Fruit fly (Drosophila melanogaster) whole organism, embryonic: ENCODE measurements around the gene Fit2.

Experiments used
- Adf1 ChIP-seq: fragments of 200-800 bp; sonication (Bioruptor generic); IDR thresholded peaks from 2 replicates; pipeline ENCODE4 v1.3.6; 2022; ENCODE audit warnings: missing biosample characterization, missing genetic modification characterization
- Asciz ChIP-seq: fragments of 200-800 bp; sonication (Bioruptor generic); optimal IDR thresholded peaks from 2 replicates; lab custom pipeline; 2017; ENCODE audit warnings: missing biosample characterization, mild to moderate bottlenecking, missing genetic modification characterization, missing genetic modification reagents
- B-H1 ChIP-seq: fragments of 200-800 bp; sonication (Bioruptor generic); IDR thresholded peaks from 3 replicates; pipeline ENCODE4 v1.3.6; 2022; ENCODE audit warnings: missing biosample characterization, missing genetic modification characterization
- B-H2 ChIP-seq: fragments of 200-800 bp; sonication (Bioruptor generic); optimal IDR thresholded peaks from 2 replicates; lab custom pipeline; 2018; ENCODE audit warnings: missing biosample characterization, mild to moderate bottlenecking, missing genetic modification characterization
- CG10979 ChIP-seq: fragments of 200-800 bp; sonication (Bioruptor generic); optimal IDR thresholded peaks from 2 replicates; lab custom pipeline; 2018; ENCODE audit warnings: missing biosample characterization, mild to moderate bottlenecking, missing genetic modification characterization, moderate library complexity
- CG12155 ChIP-seq: fragments of 200-800 bp; sonication (Bioruptor generic); optimal IDR thresholded peaks from 3 replicates; lab custom pipeline; 2016; ENCODE audit warnings: missing biosample characterization, missing genetic modification characterization
- CG12236 ChIP-seq: fragments of 200-800 bp; sonication (Bioruptor generic); optimal IDR thresholded peaks from 2 replicates; lab custom pipeline; 2016; ENCODE audit warnings: missing biosample characterization, missing genetic modification characterization
- CG13123 ChIP-seq: fragments of 200-800 bp; sonication (Bioruptor generic); optimal IDR thresholded peaks from 2 replicates; lab custom pipeline; 2016; ENCODE audit warnings: missing biosample characterization, missing genetic modification characterization
- CG13424 ChIP-seq: fragments of 200-800 bp; sonication (Bioruptor generic); optimal IDR thresholded peaks from 2 replicates; lab custom pipeline; 2019; ENCODE audit warnings: missing biosample characterization, mild to moderate bottlenecking, missing genetic modification characterization, moderate library complexity
- CG14667 ChIP-seq: fragments of 200-800 bp; sonication (Bioruptor generic); IDR thresholded peaks from 2 replicates; pipeline ENCODE4 v1.3.6; 2022; ENCODE audit warnings: missing biosample characterization, missing genetic modification characterization
- CG14710 ChIP-seq: fragments of 200-800 bp; sonication (Bioruptor generic); optimal IDR thresholded peaks from 3 replicates; lab custom pipeline; 2019; ENCODE audit warnings: missing biosample characterization, mild to moderate bottlenecking, missing genetic modification characterization, moderate library complexity
- CG14860 ChIP-seq: fragments of 200-800 bp; sonication (Bioruptor generic); IDR thresholded peaks from 3 replicates; pipeline ENCODE4 v1.3.6; 2022; ENCODE audit warnings: missing biosample characterization, missing genetic modification characterization; ENCODE audit not compliant: partially characterized antibody
- CG2129 ChIP-seq: fragments of 200-800 bp; sonication (Bioruptor generic); IDR thresholded peaks from 2 replicates; pipeline ENCODE4 v1.3.6; 2022; ENCODE audit warnings: missing biosample characterization, missing genetic modification characterization; ENCODE audit not compliant: partially characterized antibody
- CG2202 ChIP-seq: fragments of 200-800 bp; sonication (Bioruptor generic); optimal IDR thresholded peaks from 2 replicates; lab custom pipeline; 2018; ENCODE audit warnings: missing biosample characterization, mild to moderate bottlenecking, missing genetic modification characterization
- CG32532 ChIP-seq: fragments of 200-800 bp; sonication (Bioruptor generic); IDR thresholded peaks from 2 replicates; pipeline ENCODE4 v1.3.6; 2022; ENCODE audit warnings: missing biosample characterization, missing genetic modification characterization
- CG34422 ChIP-seq: fragments of 200-800 bp; sonication (Bioruptor generic); IDR thresholded peaks from 3 replicates; pipeline ENCODE4 v1.3.6; 2022; ENCODE audit warnings: missing biosample characterization, missing genetic modification characterization
- CG42726 ChIP-seq: fragments of 200-800 bp; sonication (Bioruptor generic); IDR thresholded peaks from 2 replicates; pipeline ENCODE4 v1.3.6; 2022; ENCODE audit warnings: missing biosample characterization, missing genetic modification characterization; ENCODE audit not compliant: partially characterized antibody
- CG4730 ChIP-seq: fragments of 200-800 bp; sonication (Bioruptor generic); IDR thresholded peaks from 2 replicates; pipeline ENCODE4 v1.3.6; 2022; ENCODE audit warnings: missing biosample characterization, missing genetic modification characterization
- CG5953 ChIP-seq: fragments of 200-800 bp; sonication (Bioruptor generic); IDR thresholded peaks from 2 replicates; pipeline ENCODE4 v1.3.6; 2022; ENCODE audit warnings: missing biosample characterization, missing genetic modification characterization
- CG7372 ChIP-seq: fragments of 200-800 bp; sonication (Bioruptor generic); IDR thresholded peaks from 2 replicates; pipeline ENCODE4 v1.3.6; 2022; ENCODE audit warnings: missing biosample characterization, missing genetic modification characterization
- CG8290 ChIP-seq, 3 experiments: fragments of 200-800 bp; sonication (Bioruptor generic); optimal IDR thresholded peaks; 2 replicates each; lab custom pipeline; 2016 to 2019; ENCODE audit warnings: missing biosample characterization in 3 of 3, missing genetic modification characterization in 3 of 3, mild to moderate bottlenecking in 2 of 3, moderate library complexity in 1 of 3
- CG8359 ChIP-seq: fragments of 200-800 bp; sonication (Bioruptor generic); optimal IDR thresholded peaks from 2 replicates; lab custom pipeline; 2017; ENCODE audit warnings: missing biosample characterization, mild to moderate bottlenecking, missing genetic modification characterization, borderline replicate concordance
- CG9797 ChIP-seq: fragments of 200-800 bp; sonication (Bioruptor generic); optimal IDR thresholded peaks from 3 replicates; lab custom pipeline; 2018; ENCODE audit warnings: missing biosample characterization, mild to moderate bottlenecking, missing genetic modification characterization
- CG9817 ChIP-seq: fragments of 200-800 bp; sonication (Bioruptor generic); optimal IDR thresholded peaks from 2 replicates; lab custom pipeline; 2018; ENCODE audit warnings: missing biosample characterization, mild to moderate bottlenecking, missing genetic modification characterization, moderate library complexity
- D19B ChIP-seq: fragments of 200-800 bp; sonication (Bioruptor generic); optimal IDR thresholded peaks from 2 replicates; lab custom pipeline; 2017; ENCODE audit warnings: missing biosample characterization, mild to moderate bottlenecking, missing genetic modification characterization
- Dad ChIP-seq: fragments of 200-800 bp; sonication (Bioruptor generic); optimal IDR thresholded peaks from 3 replicates; lab custom pipeline; 2016; ENCODE audit warnings: missing biosample characterization, missing genetic modification characterization
- Dbx ChIP-seq: fragments of 200-800 bp; sonication (Bioruptor generic); IDR thresholded peaks from 3 replicates; pipeline ENCODE4 v1.3.6; 2022; ENCODE audit warnings: missing biosample characterization, missing genetic modification characterization
- Ets97D ChIP-seq: fragments of 200-800 bp; sonication (Bioruptor generic); optimal IDR thresholded peaks from 3 replicates; lab custom pipeline; 2016; ENCODE audit warnings: missing biosample characterization, missing genetic modification characterization
- GATAe ChIP-seq: fragments of 200-800 bp; sonication (Bioruptor generic); conservative IDR thresholded peaks from 2 replicates; pipeline ENCODE4 v1.3.6; 2022; ENCODE audit warnings: missing biosample characterization, missing genetic modification characterization
- Hey ChIP-seq: fragments of 200-800 bp; sonication (Bioruptor generic); optimal IDR thresholded peaks from 3 replicates; lab custom pipeline; 2018; ENCODE audit warnings: missing biosample characterization, mild to moderate bottlenecking, missing genetic modification characterization
- HmgD ChIP-seq: fragments of 200-800 bp; sonication (Bioruptor generic); optimal IDR thresholded peaks from 3 replicates; lab custom pipeline; 2016; ENCODE audit warnings: missing biosample characterization, missing genetic modification characterization
- Hsf ChIP-seq: fragments of 200-800 bp; sonication (Bioruptor generic); optimal IDR thresholded peaks from 3 replicates; lab custom pipeline; 2016; ENCODE audit warnings: missing biosample characterization, missing genetic modification characterization
- Kr ChIP-seq: fragments of 200-800 bp; sonication (Bioruptor generic); optimal IDR thresholded peaks from 2 replicates; lab custom pipeline; 2017; ENCODE audit warnings: missing biosample characterization, mild to moderate bottlenecking, missing genetic modification characterization
- Med ChIP-seq: fragments of 200-800 bp; sonication (Bioruptor generic); peaks from one replicate; lab custom pipeline; 2016; ENCODE audit warnings: missing biosample characterization, missing genetic modification characterization, mild to moderate bottlenecking, inconsistent platforms, moderate library complexity
- Sox100B ChIP-seq: fragments of 200-800 bp; sonication (Bioruptor generic); optimal IDR thresholded peaks from 3 replicates; lab custom pipeline; 2018; ENCODE audit warnings: missing biosample characterization, mild to moderate bottlenecking, missing genetic modification characterization
- amos ChIP-seq: fragments of 200-800 bp; sonication (Bioruptor generic); IDR thresholded peaks from 2 replicates; pipeline ENCODE4 v1.3.6; 2022; ENCODE audit warnings: missing biosample characterization, missing genetic modification characterization; ENCODE audit not compliant: partially characterized antibody
- btn ChIP-seq: fragments of 200-800 bp; sonication (Bioruptor generic); optimal IDR thresholded peaks from 2 replicates; lab custom pipeline; 2016; ENCODE audit warnings: missing biosample characterization, missing genetic modification characterization
- chinmo ChIP-seq: fragments of 200-800 bp; sonication (Bioruptor generic); IDR thresholded peaks from 4 replicates; pipeline ENCODE4 v1.3.6; 2022; ENCODE audit warnings: missing biosample characterization, missing genetic modification characterization; ENCODE audit not compliant: partially characterized antibody
- eve ChIP-seq, 2 experiments: fragments of >200 bp; optimal IDR thresholded peaks; 2 replicates each; lab custom pipeline; 2017; ENCODE audit warnings: missing biosample characterization in 2 of 2, missing genetic modification characterization in 2 of 2
- jumu ChIP-seq: fragments of 200-800 bp; sonication (Bioruptor generic); optimal IDR thresholded peaks from 3 replicates; lab custom pipeline; 2016; ENCODE audit warnings: missing biosample characterization, missing genetic modification characterization
- lola ChIP-seq, 3 experiments: fragments of >200 bp in 2 of 3; fragments of 200-800 bp in 1 of 3; sonication (Bioruptor generic) in 1 of 3; optimal IDR thresholded peaks; 2 replicates each; lab custom pipeline; 2017 to 2019; ENCODE audit warnings: missing biosample characterization in 3 of 3, missing genetic modification characterization in 3 of 3, mild to moderate bottlenecking in 1 of 3, moderate library complexity in 1 of 3
- nom ChIP-seq: fragments of 200-800 bp; sonication (Bioruptor generic); optimal IDR thresholded peaks from 2 replicates; lab custom pipeline; 2017; ENCODE audit warnings: missing biosample characterization, missing genetic modification characterization, mild to moderate bottlenecking, moderate library complexity, missing genetic modification reagents
- phol ChIP-seq: fragments of 200-800 bp; sonication (Bioruptor generic); optimal IDR thresholded peaks from 3 replicates; lab custom pipeline; 2018; ENCODE audit warnings: missing biosample characterization, mild to moderate bottlenecking, missing genetic modification characterization, moderate library complexity
- slbo ChIP-seq: fragments of 200-800 bp; sonication (Bioruptor generic); IDR thresholded peaks from 2 replicates; pipeline ENCODE4 v1.3.6; 2022; ENCODE audit warnings: missing biosample characterization, missing genetic modification characterization
- tup ChIP-seq: fragments of 200-800 bp; sonication (Bioruptor generic); optimal IDR thresholded peaks from 2 replicates; lab custom pipeline; 2016; ENCODE audit warnings: missing biosample characterization, mild to moderate bottlenecking, missing genetic modification characterization, moderate library complexity
- zen2 ChIP-seq: fragments of 200-800 bp; sonication (Bioruptor generic); IDR thresholded peaks from 3 replicates; pipeline ENCODE4 v1.3.6; 2022; ENCODE audit warnings: missing biosample characterization, missing genetic modification characterization; ENCODE audit not compliant: partially characterized antibody

Fit2 gene

dm6 chr3L:16974645-16975151, 49.4 kb upstream of the Fit2 start (continued):
- no peak; the same call in 1 of the 2 replicates for TF ChIP-seq CG32532 (GFP tag; lab: Robert Waterston, UW)
- no peak for TF ChIP-seq CG9817
- no peak for TF ChIP-seq Ets97D (GFP tag; lab: Kevin White, UChicago)
- TF ChIP-seq CG7372 (GFP tag; lab: Robert Waterston, UW) = no peak
- TF ChIP-seq CG14667 (GFP tag; lab: Robert Waterston, UW) = no peak
- TF ChIP-seq CG2129 (GFP tag; lab: Robert Waterston, UW) = no peak
- no peak for TF ChIP-seq tup (GFP tag; lab: Kevin White, UChicago)
- no peak for TF ChIP-seq Dbx (GFP tag; lab: Robert Waterston, UW)
- TF ChIP-seq Hey (tag; lab: Kevin White, UChicago) = no peak
- TF ChIP-seq B-H1 = no peak
- TF ChIP-seq Hsf (GFP tag; lab: Kevin White, UChicago) = no peak
- peak; percentile 50 for TF ChIP-seq nom (GFP tag; lab: Kevin White, UChicago)
- TF ChIP-seq CG13424 (tag; lab: Kevin White, UChicago) = peak; percentile 12
- no peak for TF ChIP-seq jumu
- TF ChIP-seq CG12155 (GFP tag; lab: Kevin White, UChicago) = no peak
- TF ChIP-seq CG2202 (tag; lab: Kevin White, UChicago) = no peak
- no peak for TF ChIP-seq CG4730 (GFP tag; lab: Robert Waterston, UW)
- no peak for TF ChIP-seq btn (GFP tag; lab: Kevin White, UChicago)
- TF ChIP-seq HmgD (GFP tag; lab: Kevin White, UChicago) = no peak

dm6 chr3L:16975638-16976528, 48.2 kb upstream of the Fit2 start:
- TF ChIP-seq CG13123 = no peak
- 0 out of 2 replicates have a peak, but pooled peaks have one; percentile 14 for TF ChIP-seq CG42726 (GFP tag; lab: Robert Waterston, UW)
- no peak for TF ChIP-seq Asciz (GFP tag; lab: Kevin White, UChicago)
- no peak for TF ChIP-seq B-H2 (GFP tag; lab: Kevin White, UChicago)
- TF ChIP-seq phol (tag; lab: Kevin White, UChicago) = peak; percentile 25
- 0 out of 3 replicates have a peak, but pooled peaks have one; percentile 8 for TF ChIP-seq CG34422 (GFP tag; lab: Robert Waterston, UW)
- 0 out of 3 replicates have a peak, but pooled peaks have one; percentile 41 for TF ChIP-seq CG14860 (GFP tag; lab: Robert Waterston, UW)
- TF ChIP-seq CG5953 (GFP tag; lab: Robert Waterston, UW) = peak; percentile 37; the same call in 1 of the 2 replicates
- no peak for TF ChIP-seq Kr
- peak; percentile 32 for TF ChIP-seq Sox100B (GFP tag; lab: Kevin White, UChicago)
- no peak for TF ChIP-seq D19B (GFP tag; lab: Kevin White, UChicago)
- 0 out of 3 replicates have a peak, but pooled peaks have one; percentile 28 for TF ChIP-seq zen2 (GFP tag; lab: Robert Waterston, UW)
- TF ChIP-seq amos (GFP tag; lab: Robert Waterston, UW) = peak; percentile 28; the same call in 1 of the 2 replicates
- 0 out of 2 replicates have a peak, but pooled peaks have one; percentile 4 for TF ChIP-seq slbo
- TF ChIP-seq Dad (GFP tag; lab: Kevin White, UChicago) = no peak
- peak; percentile 89 for TF ChIP-seq Med (GFP tag; lab: Kevin White, UChicago)
- TF ChIP-seq chinmo = peak; percentile 86; the same call in 2 of the 4 replicates
- TF ChIP-seq GATAe (GFP tag; lab: Robert Waterston, UW) = no peak
- TF ChIP-seq CG9797 (GFP tag; lab: Kevin White, UChicago) = no peak
- TF ChIP-seq CG10979 = peak; percentile 26
- peak; percentile 27 for TF ChIP-seq CG8359
- TF ChIP-seq CG12236 (GFP tag; lab: Kevin White, UChicago) = peak; percentile 3
- peak in 1 of 2 experiments; percentile 59 for TF ChIP-seq eve (GFP tag; optimal IDR thresholded peaks at IDR 0.05; lab: Kevin White, UChicago)
- peak; percentile 38 for TF ChIP-seq CG14710
- peak; percentile 96 for TF ChIP-seq Adf1 (GFP tag; lab: Robert Waterston, UW)
- TF ChIP-seq CG8290 (GFP tag; optimal IDR thresholded peaks at IDR 0.05; lab: Kevin White, UChicago) = no peak
- TF ChIP-seq CG8290 (tag; optimal IDR thresholded peaks at IDR 0.05; lab: Kevin White, UChicago) = peak in 1 of 2 experiments; percentile 4
- TF ChIP-seq lola (GFP tag; optimal IDR thresholded peaks at IDR 0.05; lab: Kevin White, UChicago) = peak in 1 of 3 experiments; percentile 65
